Fruit fly (Drosophila melanogaster): Measurements from ENCODE around the gene pinta.

Gene pinta

dm6 chr3R:22424602-22425190, at the start of gene pinta:
TSS of gene pinta (minus strand) at chr3R:22424929.
- no peak for TF ChIP-seq insv (optimal IDR thresholded peaks at IDR 0.05)
- no peak for TF ChIP-seq h (optimal IDR thresholded peaks at IDR 0.05)
- no peak for TF ChIP-seq Myc (optimal IDR thresholded peaks at IDR 0.05)
- no peak for TF ChIP-seq Sin3A (optimal IDR thresholded peaks at IDR 0.05)
- no peak for TF ChIP-seq ttk (optimal IDR thresholded peaks at IDR 0.05)
- TF ChIP-seq psq (optimal IDR thresholded peaks at IDR 0.05) = no peak

- TF ChIP-seq ttk (optimal IDR thresholded peaks at IDR 0.05) (no peak), Sin3A (optimal IDR thresholded peaks at IDR 0.05) (no peak), Myc (optimal IDR thresholded peaks at IDR 0.05) (no peak), h (optimal IDR thresholded peaks at IDR 0.05) (no peak), psq (optimal IDR thresholded peaks at IDR 0.05) (no peak), insv (optimal IDR thresholded peaks at IDR 0.05) (no peak)
These were observed 45.3 kb upstream of the pinta start for dm6 chr3R:22470064-22470463.

- no peak for TF ChIP-seq psq (optimal IDR thresholded peaks at IDR 0.05)
- TF ChIP-seq insv (optimal IDR thresholded peaks at IDR 0.05) = no peak
- no peak for TF ChIP-seq Myc (optimal IDR thresholded peaks at IDR 0.05)
- no peak for TF ChIP-seq ttk (optimal IDR thresholded peaks at IDR 0.05)
- no peak for TF ChIP-seq Sin3A (optimal IDR thresholded peaks at IDR 0.05)
- TF ChIP-seq h (optimal IDR thresholded peaks at IDR 0.05) = no peak
These were observed 44.2 kb upstream of the pinta start for dm6 chr3R:22468829-22469487.

dm6 chr3R:22467939-22468571, 43.3 kb upstream of the pinta start, which contains the start of the genes CG5377 and Nrx-1:
TSS of gene CG5377 (minus strand) at chr3R:22468157.
TSS of gene Nrx-1 (plus strand) at chr3R:22468512.
- TF ChIP-seq ttk (optimal IDR thresholded peaks at IDR 0.05) (no peak), Sin3A (optimal IDR thresholded peaks at IDR 0.05) (no peak), insv (optimal IDR thresholded peaks at IDR 0.05) (no peak)

dm6 chr3R:22465984-22466530, 41.3 kb upstream of the pinta start, which contains the start of gene Pebp1:
TSS of gene Pebp1 (plus strand) at chr3R:22466034.
- TF ChIP-seq psq (optimal IDR thresholded peaks at IDR 0.05) (no peak), ttk (optimal IDR thresholded peaks at IDR 0.05) (no peak), insv (optimal IDR thresholded peaks at IDR 0.05) (no peak), h (optimal IDR thresholded peaks at IDR 0.05) (no peak), Myc (optimal IDR thresholded peaks at IDR 0.05) (no peak), Sin3A (optimal IDR thresholded peaks at IDR 0.05) (no peak)

dm6 chr3R:22465138-22465537, 40.4 kb upstream of the pinta start:
- TF ChIP-seq ttk (optimal IDR thresholded peaks at IDR 0.05) (no peak), Myc (optimal IDR thresholded peaks at IDR 0.05) (no peak), Sin3A (optimal IDR thresholded peaks at IDR 0.05) (no peak), h (optimal IDR thresholded peaks at IDR 0.05) (no peak), insv (optimal IDR thresholded peaks at IDR 0.05) (no peak), psq (optimal IDR thresholded peaks at IDR 0.05) (no peak)

- no peak for TF ChIP-seq insv (optimal IDR thresholded peaks at IDR 0.05)
- no peak for TF ChIP-seq ttk (optimal IDR thresholded peaks at IDR 0.05)
- TF ChIP-seq psq (optimal IDR thresholded peaks at IDR 0.05) = no peak
- TF ChIP-seq Myc (optimal IDR thresholded peaks at IDR 0.05) = no peak
- TF ChIP-seq Sin3A (optimal IDR thresholded peaks at IDR 0.05) = no peak
- no peak for TF ChIP-seq h (optimal IDR thresholded peaks at IDR 0.05)
These were observed 39.9 kb upstream of the pinta start, which contains the start of gene CG7054 for dm6 chr3R:22464611-22465113. TSS of gene CG7054 (plus strand) at chr3R:22464985.

dm6 chr3R:22461673-22462585, 37.2 kb upstream of the pinta start, which contains the start of the genes Rpn7 and AP-2mu:
TSS of gene Rpn7 (minus strand) at chr3R:22462054.
TSS of gene AP-2mu (plus strand) at chr3R:22462455.
- TF ChIP-seq Sin3A (optimal IDR thresholded peaks at IDR 0.05) (no peak), h (optimal IDR thresholded peaks at IDR 0.05) (no peak), Myc (optimal IDR thresholded peaks at IDR 0.05) (no peak), psq (optimal IDR thresholded peaks at IDR 0.05) (no peak), ttk (optimal IDR thresholded peaks at IDR 0.05) (no peak), insv (optimal IDR thresholded peaks at IDR 0.05) (no peak)

dm6 chr3R:22456007-22456406, 31.3 kb upstream of the pinta start:
- TF ChIP-seq insv (optimal IDR thresholded peaks at IDR 0.05) (no peak), h (optimal IDR thresholded peaks at IDR 0.05) (no peak), Myc (optimal IDR thresholded peaks at IDR 0.05) (no peak), psq (optimal IDR thresholded peaks at IDR 0.05) (no peak), Sin3A (optimal IDR thresholded peaks at IDR 0.05) (no peak), ttk (optimal IDR thresholded peaks at IDR 0.05) (no peak)

dm6 chr3R:22455335-22455985, 30.7 kb upstream of the pinta start:
- TF ChIP-seq Myc (optimal IDR thresholded peaks at IDR 0.05) (no peak), ttk (optimal IDR thresholded peaks at IDR 0.05) (no peak), psq (optimal IDR thresholded peaks at IDR 0.05) (no peak), h (optimal IDR thresholded peaks at IDR 0.05) (no peak), insv (optimal IDR thresholded peaks at IDR 0.05) (no peak), Sin3A (optimal IDR thresholded peaks at IDR 0.05) (no peak)
